Worm (Caenorhabditis elegans) whole organism, early embryonic: ENCODE results near the gene fbxb-84.
A peak's percentile ranks its signal among the peaks of the same experiment; 100 is the strongest.

Experiments used
- B0310.2 ChIP-seq: sonication (generic microtip); optimal IDR thresholded peaks from 2 replicates; lab custom pipeline; 2016; ENCODE audit warnings: mild to moderate bottlenecking, missing genetic modification characterization, missing compliant biosample characterization
- F13C5.2 ChIP-seq: sonication (generic microtip); optimal IDR thresholded peaks from 2 replicates; lab custom pipeline; 2017; ENCODE audit warnings: mild to moderate bottlenecking, missing genetic modification characterization, inconsistent platforms, missing compliant biosample characterization
- aly-1 ChIP-seq: sonication (generic microtip); optimal IDR thresholded peaks from 2 replicates; lab custom pipeline; 2016; ENCODE audit warnings: missing genetic modification characterization, missing compliant biosample characterization
- ama-1 ChIP-seq: fragments of 150-350 bp; optimal IDR thresholded peaks from 2 replicates; lab custom pipeline; 2014
- ceh-13 ChIP-seq: fragments of 200-800 bp; sonication (Bioruptor generic); optimal IDR thresholded peaks from 2 replicates; lab custom pipeline; 2018; ENCODE audit warnings: mild to moderate bottlenecking, missing genetic modification characterization, missing compliant biosample characterization
- ceh-36 ChIP-seq: sonication (generic microtip); optimal IDR thresholded peaks from 2 replicates; lab custom pipeline; 2016; ENCODE audit warnings: missing genetic modification characterization, inconsistent platforms, missing compliant biosample characterization
- ets-7 ChIP-seq: sonication (generic microtip); optimal IDR thresholded peaks from 2 replicates; lab custom pipeline; 2016; ENCODE audit warnings: missing genotype, missing genetic modification characterization, missing compliant biosample characterization
- flt-1 ChIP-seq: fragments of 200-800 bp; sonication (Bioruptor generic); IDR thresholded peaks from 2 replicates; pipeline ENCODE4 v1.3.6; 2022; ENCODE audit warnings: missing genetic modification characterization, missing compliant biosample characterization
- hmbx-1 ChIP-seq: sonication (generic microtip); optimal IDR thresholded peaks from 2 replicates; lab custom pipeline; 2016; ENCODE audit warnings: mild to moderate bottlenecking, missing genetic modification characterization, missing compliant biosample characterization
- hmg-4 ChIP-seq: fragments of 200-800 bp; sonication (Bioruptor generic); optimal IDR thresholded peaks from 2 replicates; lab custom pipeline; 2018; ENCODE audit warnings: mild to moderate bottlenecking, missing genetic modification characterization, missing compliant biosample characterization
- hnd-1 ChIP-seq: sonication (generic microtip); optimal IDR thresholded peaks from 2 replicates; lab custom pipeline; 2016; ENCODE audit warnings: missing genetic modification characterization, missing compliant biosample characterization
- pes-1 ChIP-seq: fragments of 200-800 bp; sonication (Bioruptor generic); IDR thresholded peaks from 2 replicates; pipeline ENCODE4 v1.3.6; 2022; ENCODE audit warnings: missing genetic modification reagents, missing genetic modification characterization, missing compliant biosample characterization
- scrt-1 ChIP-seq: fragments of 200-800 bp; sonication (Bioruptor generic); IDR thresholded peaks from 2 replicates; pipeline ENCODE4 v1.3.6; 2022; ENCODE audit warnings: missing genetic modification characterization, missing compliant biosample characterization
- sea-1 ChIP-seq: fragments of 200-800 bp; sonication (Bioruptor generic); conservative IDR thresholded peaks from 2 replicates; pipeline ENCODE4 v1.3.6; 2022; ENCODE audit warnings: missing genetic modification characterization, missing compliant biosample characterization
- tbx-11 ChIP-seq: fragments of 200-800 bp; sonication (Bioruptor generic); IDR thresholded peaks from 2 replicates; pipeline ENCODE4 v1.3.6; 2022; ENCODE audit warnings: missing genetic modification characterization, missing compliant biosample characterization
- tbx-37 ChIP-seq: fragments of 200-800 bp; sonication (Bioruptor generic); conservative IDR thresholded peaks from 2 replicates; pipeline ENCODE4 v1.3.6; 2022; ENCODE audit warnings: missing genetic modification reagents, missing genetic modification characterization, missing compliant biosample characterization
- tra-4 ChIP-seq: sonication (generic microtip); optimal IDR thresholded peaks from 2 replicates; lab custom pipeline; 2017; ENCODE audit warnings: missing genetic modification characterization, missing compliant biosample characterization

Gene fbxb-84

DNA sequence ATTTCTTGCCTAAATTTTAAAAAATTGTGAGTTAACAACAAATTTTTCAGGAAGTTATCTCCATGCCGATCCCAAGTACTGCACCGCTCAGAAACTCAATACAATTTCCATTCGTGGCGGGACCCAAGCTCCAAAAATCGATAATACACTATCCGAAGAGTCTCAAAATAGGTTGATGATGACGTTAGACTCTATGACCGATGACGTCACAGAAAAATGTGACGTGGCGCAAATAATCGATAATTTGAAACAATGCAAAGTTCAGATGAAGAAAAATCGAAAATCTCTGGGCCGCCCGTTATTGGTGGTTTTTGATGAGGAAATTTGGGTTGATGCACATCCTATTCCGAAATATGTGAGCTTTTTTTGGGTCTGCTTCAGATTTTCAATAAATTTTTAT is 38.1 kb upstream of the fbxb-84 start:
- TF ChIP-seq B0310.2 (tag; lab: Kevin White, UChicago) (no peak), tbx-37 (GFP tag; lab: Robert Waterston, UW) (no peak), F13C5.2 (tag; lab: Kevin White, UChicago) (no peak), flt-1 (GFP tag; lab: Robert Waterston, UW) (no peak), tbx-11 (GFP tag; lab: Robert Waterston, UW) (no peak), ama-1 (lab: Kevin White, UChicago) (no peak), sea-1 (no peak), aly-1 (tag; lab: Kevin White, UChicago) (no peak), tra-4 (tag; lab: Kevin White, UChicago) (no peak)

DNA sequence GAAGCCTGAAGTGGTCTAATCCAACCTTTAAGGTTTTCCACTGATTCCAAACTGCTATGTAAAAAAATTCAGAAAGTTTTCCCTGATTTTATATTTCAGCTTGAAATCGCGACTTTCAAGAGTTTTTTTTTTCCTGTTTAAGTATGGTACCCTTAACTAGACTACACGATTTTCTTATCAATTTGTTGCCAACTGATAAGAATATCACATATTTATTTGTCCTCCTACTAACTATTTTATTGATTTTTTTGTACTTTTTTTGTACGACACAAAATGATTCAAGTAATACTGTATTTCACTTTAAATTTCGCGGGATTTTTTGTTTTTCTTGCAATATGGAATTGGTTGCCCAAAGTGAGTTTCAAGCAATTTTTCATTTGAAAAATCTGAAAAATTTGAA is 36.8 kb upstream of the fbxb-84 start:
- TF ChIP-seq hmbx-1 (tag; lab: Kevin White, UChicago) (no peak), tbx-37 (GFP tag; lab: Robert Waterston, UW) (no peak), ets-7 (tag; lab: Kevin White, UChicago) (no peak), ama-1 (lab: Kevin White, UChicago) (no peak), pes-1 (no peak), aly-1 (tag; lab: Kevin White, UChicago) (no peak), sea-1 (no peak), B0310.2 (tag; lab: Kevin White, UChicago) (no peak), tbx-11 (GFP tag; lab: Robert Waterston, UW) (no peak), flt-1 (GFP tag; lab: Robert Waterston, UW) (no peak), ceh-36 (no peak), tra-4 (tag; lab: Kevin White, UChicago) (no peak), scrt-1 (GFP tag; lab: Robert Waterston, UW) (no peak), ceh-13 (GFP tag; lab: Kevin White, UChicago) (no peak), hmg-4 (GFP tag; lab: Kevin White, UChicago) (no peak), F13C5.2 (tag; lab: Kevin White, UChicago) (no peak), hnd-1 (tag; lab: Kevin White, UChicago) (no peak)

DNA sequence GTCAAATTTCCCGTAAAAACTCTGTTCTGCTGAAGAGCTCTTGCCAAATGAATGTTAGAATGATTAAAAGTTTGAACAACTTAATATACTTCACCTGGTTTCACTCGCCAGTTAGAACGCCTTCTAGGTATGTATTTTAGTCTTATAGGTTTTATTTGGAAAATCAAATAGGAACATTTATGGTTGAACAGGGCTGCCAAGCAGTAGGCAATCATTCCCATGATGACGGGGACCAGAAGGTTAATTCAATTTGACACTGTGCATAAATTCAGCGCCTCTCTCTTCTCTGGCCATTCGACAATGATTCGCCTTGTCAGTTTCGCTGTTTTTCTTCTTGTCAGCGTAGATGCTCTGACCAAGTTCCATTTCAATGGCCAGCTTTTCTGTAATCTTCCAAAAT is 35.8 kb upstream of the fbxb-84 start, which contains the start of gene F40G9.15:
Gene F40G9.15 (plus strand): TSS at position 301 of the 400 bp plus-strand sequence.
- TF ChIP-seq ceh-13 (GFP tag; lab: Kevin White, UChicago): peak; percentile 12
- TF ChIP-seq ama-1 (lab: Kevin White, UChicago): no peak

DNA sequence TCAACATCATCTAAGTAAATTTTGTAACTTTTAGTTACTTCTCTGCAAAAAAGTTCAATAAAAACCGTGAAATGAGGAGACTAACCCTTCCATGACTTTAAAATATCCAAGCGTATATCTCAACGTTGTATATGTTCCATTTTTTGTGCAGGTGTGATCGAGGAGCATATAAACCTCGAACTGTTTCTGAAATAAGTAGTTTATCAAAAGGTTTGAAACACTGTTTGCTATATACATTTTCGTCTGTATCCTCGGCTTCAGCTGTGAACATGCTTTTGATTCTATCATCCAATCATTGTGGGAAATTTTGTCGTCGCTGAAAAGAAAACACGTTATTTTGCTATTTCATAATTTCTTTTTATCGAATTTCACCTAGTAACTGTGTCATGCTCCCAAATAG is 34.7 kb upstream of the fbxb-84 start, which contains the start of gene F40G9.5:
Gene F40G9.5 (plus strand): TSS at position 301 of the 400 bp plus-strand sequence.
- TF ChIP-seq scrt-1 (GFP tag; lab: Robert Waterston, UW) (no peak), flt-1 (GFP tag; lab: Robert Waterston, UW) (no peak), tbx-11 (GFP tag; lab: Robert Waterston, UW) (no peak), B0310.2 (tag; lab: Kevin White, UChicago) (no peak), tbx-37 (GFP tag; lab: Robert Waterston, UW) (no peak), pes-1 (no peak), ama-1 (lab: Kevin White, UChicago) (no peak), hmbx-1 (tag; lab: Kevin White, UChicago) (no peak)

DNA sequence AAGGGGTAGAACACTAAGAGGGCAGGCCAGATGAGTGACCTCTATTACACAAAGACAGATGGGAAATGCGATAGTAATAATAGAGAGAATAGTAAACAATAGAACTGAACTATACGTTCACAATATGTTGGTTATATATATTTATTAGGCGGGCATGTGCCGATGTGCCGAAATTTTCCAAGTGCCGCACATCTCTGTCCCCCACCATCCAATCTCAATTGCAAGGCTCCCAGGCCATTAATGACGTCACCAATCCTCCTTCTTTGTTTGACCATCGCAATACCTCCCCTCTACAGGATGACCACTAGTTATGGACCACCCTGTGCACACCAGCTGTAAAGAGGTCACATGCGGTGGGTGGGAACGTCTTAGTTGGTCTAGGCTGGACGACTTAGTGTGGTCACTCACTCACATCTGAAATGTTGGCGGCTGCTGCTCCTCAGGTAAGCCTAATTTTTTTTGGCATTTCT is 32.9 kb upstream of the fbxb-84 start, which contains the start of gene F40G9.6:
Gene F40G9.6 (plus strand): TSS at position 420 of the 470 bp plus-strand sequence.
- 0 out of 2 replicates have a peak, but pooled peaks have one; percentile 37 for TF ChIP-seq tbx-11 (GFP tag; lab: Robert Waterston, UW)
- no peak for TF ChIP-seq aly-1 (tag; lab: Kevin White, UChicago)
- TF ChIP-seq F13C5.2 (tag; lab: Kevin White, UChicago): no peak
- TF ChIP-seq hmg-4 (GFP tag; lab: Kevin White, UChicago): peak; percentile 60

DNA sequence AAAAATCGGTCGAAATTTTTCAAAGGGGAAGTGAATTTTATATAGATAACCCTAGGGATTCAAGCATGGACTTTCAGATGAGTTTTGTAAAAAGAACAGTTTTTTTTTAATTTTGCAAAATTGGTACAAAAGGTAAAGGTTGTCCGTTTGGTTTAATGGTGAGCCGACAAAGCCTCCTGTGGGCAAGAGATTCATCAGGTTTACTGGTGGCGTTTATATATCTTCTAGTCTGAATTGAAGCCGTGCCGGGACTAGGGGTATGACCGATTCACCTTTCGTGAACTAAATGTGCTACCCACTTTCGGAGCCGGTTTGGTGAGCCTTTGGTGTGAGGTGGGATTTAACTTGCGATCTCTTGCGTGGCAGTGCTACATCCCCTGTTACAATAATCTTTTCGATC is 31.9 kb upstream of the fbxb-84 start:
- peak; percentile 67; the same call in 1 of the 2 replicates for TF ChIP-seq sea-1
- TF ChIP-seq F13C5.2 (tag; lab: Kevin White, UChicago): no peak
- peak; percentile 91 for TF ChIP-seq ama-1 (lab: Kevin White, UChicago)

DNA sequence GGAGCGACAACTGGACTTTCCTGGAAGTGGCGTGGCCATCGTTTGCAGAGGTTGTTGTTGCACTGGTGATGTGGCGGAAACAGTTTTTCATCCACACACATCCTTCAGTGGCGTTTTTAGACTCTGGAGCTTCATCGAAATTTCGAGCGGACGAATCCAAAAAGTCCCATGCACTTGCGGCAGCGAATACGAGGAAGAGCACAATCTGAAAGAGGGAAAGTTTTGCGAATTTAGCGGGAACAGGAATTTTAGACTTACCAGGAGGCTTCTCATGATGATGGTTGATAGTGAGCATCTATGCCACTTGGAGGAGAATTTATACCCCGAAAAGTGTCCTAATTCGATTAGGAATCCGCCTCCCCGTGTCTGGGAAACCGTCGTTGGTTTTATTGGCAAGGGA is 31.4 kb upstream of the fbxb-84 start, which contains the start of gene F40G9.14:
Gene F40G9.14 (minus strand): TSS at position 101 of the 400 bp plus-strand sequence.
- TF ChIP-seq tbx-11 (GFP tag; lab: Robert Waterston, UW) (no peak), pes-1 (no peak), ama-1 (lab: Kevin White, UChicago) (no peak), ceh-36 (no peak), ets-7 (tag; lab: Kevin White, UChicago) (no peak), sea-1 (no peak), flt-1 (GFP tag; lab: Robert Waterston, UW) (no peak), B0310.2 (tag; lab: Kevin White, UChicago) (no peak), scrt-1 (GFP tag; lab: Robert Waterston, UW) (no peak)

DNA sequence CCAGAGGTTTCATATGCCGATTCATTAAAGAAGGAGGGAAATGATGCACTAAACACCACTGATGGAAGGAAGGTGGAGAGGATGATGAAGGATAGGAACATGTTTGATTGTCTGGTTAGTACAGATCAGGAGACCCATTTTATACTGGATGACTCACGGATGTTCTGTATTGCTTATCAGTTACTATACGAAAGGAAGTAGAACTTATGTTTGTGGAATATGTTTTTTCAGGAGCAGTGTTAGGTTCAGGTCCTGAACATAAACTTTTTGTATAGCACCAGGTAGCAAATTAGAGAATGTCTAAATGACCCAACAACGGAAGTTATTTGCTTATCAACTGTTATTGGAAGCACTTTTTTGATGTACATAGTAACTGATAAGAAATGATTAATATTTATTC is 29.5 kb upstream of the fbxb-84 start, which contains the start of gene clec-148:
Gene clec-148 (minus strand): TSS at position 101 of the 400 bp plus-strand sequence.
- TF ChIP-seq aly-1 (tag; lab: Kevin White, UChicago): no peak
- TF ChIP-seq ama-1 (lab: Kevin White, UChicago): no peak
- no peak for TF ChIP-seq scrt-1 (GFP tag; lab: Robert Waterston, UW)
- TF ChIP-seq ceh-13 (GFP tag; lab: Kevin White, UChicago): no peak
- no peak for TF ChIP-seq hnd-1 (tag; lab: Kevin White, UChicago)
- no peak for TF ChIP-seq sea-1
